Worm (Caenorhabditis elegans): ENCODE data around the gene C35A5.11.

The C35A5.11 gene

ce11 chrV:10503011-10503410 is at the start of gene C35A5.11:
TSS of gene C35A5.11 (minus strand) at chrV:10503111.
- TF ChIP-seq scrt-1 (GFP tag; IDR thresholded peaks at IDR 0.05), result no peak
- TF ChIP-seq F13C5.2 (tag; optimal IDR thresholded peaks at IDR 0.05), result no peak
- TF ChIP-seq sea-1 (GFP tag; conservative IDR thresholded peaks at IDR 0.05), result no peak
- no peak for TF ChIP-seq pes-1 (GFP tag; IDR thresholded peaks at IDR 0.05)
- no peak for TF ChIP-seq tra-4 (tag; optimal IDR thresholded peaks at IDR 0.05)
- TF ChIP-seq aly-1 (tag; optimal IDR thresholded peaks at IDR 0.05), result no peak
- TF ChIP-seq hmg-4 (GFP tag; optimal IDR thresholded peaks at IDR 0.05), result no peak
- no peak for TF ChIP-seq tbx-37 (GFP tag; conservative IDR thresholded peaks at IDR 0.05)
- no peak for TF ChIP-seq tbx-11 (GFP tag; IDR thresholded peaks at IDR 0.05)
- TF ChIP-seq ceh-13 (GFP tag; optimal IDR thresholded peaks at IDR 0.05), result no peak

- TF ChIP-seq ama-1 (optimal IDR thresholded peaks at IDR 0.05) (no peak), tra-4 (tag; optimal IDR thresholded peaks at IDR 0.05) (no peak), scrt-1 (GFP tag; IDR thresholded peaks at IDR 0.05) (no peak), pes-1 (GFP tag; IDR thresholded peaks at IDR 0.05) (no peak), aly-1 (tag; optimal IDR thresholded peaks at IDR 0.05) (no peak)
Observed at ce11 chrV:10549717-10550116, 46.8 kb upstream of the C35A5.11 start, which contains the start of gene F32G8.2. TSS of gene F32G8.2 (plus strand) at chrV:10550017.

ce11 chrV:10548981-10549380 is 46.1 kb upstream of the C35A5.11 start, which contains the start of gene srd-34:
TSS of gene srd-34 (minus strand) at chrV:10549081.
- TF ChIP-seq ceh-13 (GFP tag; optimal IDR thresholded peaks at IDR 0.05), result no peak
- TF ChIP-seq flt-1 (GFP tag; IDR thresholded peaks at IDR 0.05), result no peak
- no peak for TF ChIP-seq ets-7 (tag; optimal IDR thresholded peaks at IDR 0.05)
- no peak for TF ChIP-seq ceh-36 (tag; optimal IDR thresholded peaks at IDR 0.05)
- no peak for TF ChIP-seq tbx-37 (GFP tag; conservative IDR thresholded peaks at IDR 0.05)
- TF ChIP-seq ama-1 (optimal IDR thresholded peaks at IDR 0.05), result no peak
- TF ChIP-seq scrt-1 (GFP tag; IDR thresholded peaks at IDR 0.05), result no peak
- no peak for TF ChIP-seq tbx-11 (GFP tag; IDR thresholded peaks at IDR 0.05)
- no peak for TF ChIP-seq pes-1 (GFP tag; IDR thresholded peaks at IDR 0.05)
- TF ChIP-seq hmg-4 (GFP tag; optimal IDR thresholded peaks at IDR 0.05), result no peak
- no peak for TF ChIP-seq hmbx-1 (tag; optimal IDR thresholded peaks at IDR 0.05)
- TF ChIP-seq hnd-1 (tag; optimal IDR thresholded peaks at IDR 0.05), result no peak
- no peak for TF ChIP-seq F13C5.2 (tag; optimal IDR thresholded peaks at IDR 0.05)
- no peak for TF ChIP-seq aly-1 (tag; optimal IDR thresholded peaks at IDR 0.05)
- no peak for TF ChIP-seq sea-1 (GFP tag; conservative IDR thresholded peaks at IDR 0.05)
- TF ChIP-seq B0310.2 (tag; optimal IDR thresholded peaks at IDR 0.05), result no peak
- TF ChIP-seq tra-4 (tag; optimal IDR thresholded peaks at IDR 0.05), result no peak

- no peak for TF ChIP-seq aly-1 (tag; optimal IDR thresholded peaks at IDR 0.05)
- TF ChIP-seq ceh-13 (GFP tag; optimal IDR thresholded peaks at IDR 0.05), result no peak
- no peak for TF ChIP-seq hnd-1 (tag; optimal IDR thresholded peaks at IDR 0.05)
- TF ChIP-seq scrt-1 (GFP tag; IDR thresholded peaks at IDR 0.05), result no peak
- no peak for TF ChIP-seq tra-4 (tag; optimal IDR thresholded peaks at IDR 0.05)
- TF ChIP-seq ama-1 (optimal IDR thresholded peaks at IDR 0.05), result no peak
- no peak for TF ChIP-seq hmbx-1 (tag; optimal IDR thresholded peaks at IDR 0.05)
- TF ChIP-seq hmg-4 (GFP tag; optimal IDR thresholded peaks at IDR 0.05), result no peak
- no peak for TF ChIP-seq tbx-37 (GFP tag; conservative IDR thresholded peaks at IDR 0.05)
- no peak for TF ChIP-seq B0310.2 (tag; optimal IDR thresholded peaks at IDR 0.05)
- no peak for TF ChIP-seq ceh-36 (tag; optimal IDR thresholded peaks at IDR 0.05)
- no peak for TF ChIP-seq pes-1 (GFP tag; IDR thresholded peaks at IDR 0.05)
- TF ChIP-seq sea-1 (GFP tag; conservative IDR thresholded peaks at IDR 0.05), result no peak
- no peak for TF ChIP-seq tbx-11 (GFP tag; IDR thresholded peaks at IDR 0.05)
Observed at ce11 chrV:10546749-10547148, 43.8 kb upstream of the C35A5.11 start, which contains the start of gene F25D1.5. TSS of gene F25D1.5 (minus strand) at chrV:10546783.

ce11 chrV:10540024-10540423 is 37.1 kb upstream of the C35A5.11 start, which contains the start of gene degt-1:
TSS of gene degt-1 (plus strand) at chrV:10540324.
- no peak for TF ChIP-seq sea-1 (GFP tag; conservative IDR thresholded peaks at IDR 0.05)

- TF ChIP-seq ceh-36 (tag; optimal IDR thresholded peaks at IDR 0.05), result no peak
- no peak for TF ChIP-seq B0310.2 (tag; optimal IDR thresholded peaks at IDR 0.05)
- no peak for TF ChIP-seq flt-1 (GFP tag; IDR thresholded peaks at IDR 0.05)
Observed at ce11 chrV:10539114-10539513, 36.2 kb upstream of the C35A5.11 start, which contains the start of gene F25D1.8. TSS of gene F25D1.8 (plus strand) at chrV:10539414.

ce11 chrV:10536808-10537207 is 33.9 kb upstream of the C35A5.11 start:
- TF ChIP-seq sea-1 (GFP tag; conservative IDR thresholded peaks at IDR 0.05) (no peak), F13C5.2 (tag; optimal IDR thresholded peaks at IDR 0.05) (peak; percentile 11), hmg-4 (GFP tag; optimal IDR thresholded peaks at IDR 0.05) (peak; percentile 50), aly-1 (tag; optimal IDR thresholded peaks at IDR 0.05) (no peak)

ce11 chrV:10536095-10536691 is 33.3 kb upstream of the C35A5.11 start, which contains the start of gene ppm-1.A:
TSS of gene ppm-1.A (minus strand) at chrV:10536388.
- no peak for TF ChIP-seq F13C5.2 (tag; optimal IDR thresholded peaks at IDR 0.05)
- no peak for TF ChIP-seq tbx-37 (GFP tag; conservative IDR thresholded peaks at IDR 0.05)
- no peak for TF ChIP-seq ama-1 (optimal IDR thresholded peaks at IDR 0.05)
- no peak for TF ChIP-seq flt-1 (GFP tag; IDR thresholded peaks at IDR 0.05)
- TF ChIP-seq scrt-1 (GFP tag; IDR thresholded peaks at IDR 0.05), result no peak
- no peak for TF ChIP-seq B0310.2 (tag; optimal IDR thresholded peaks at IDR 0.05)
- TF ChIP-seq ceh-36 (tag; optimal IDR thresholded peaks at IDR 0.05), result no peak
- TF ChIP-seq sea-1 (GFP tag; conservative IDR thresholded peaks at IDR 0.05), result no peak
- TF ChIP-seq ceh-13 (GFP tag; optimal IDR thresholded peaks at IDR 0.05), result no peak
- TF ChIP-seq tra-4 (tag; optimal IDR thresholded peaks at IDR 0.05), result no peak
- no peak for TF ChIP-seq tbx-11 (GFP tag; IDR thresholded peaks at IDR 0.05)
- TF ChIP-seq hmg-4 (GFP tag; optimal IDR thresholded peaks at IDR 0.05), result no peak
- TF ChIP-seq hnd-1 (tag; optimal IDR thresholded peaks at IDR 0.05), result no peak
- no peak for TF ChIP-seq ets-7 (tag; optimal IDR thresholded peaks at IDR 0.05)
- no peak for TF ChIP-seq pes-1 (GFP tag; IDR thresholded peaks at IDR 0.05)
- no peak for TF ChIP-seq hmbx-1 (tag; optimal IDR thresholded peaks at IDR 0.05)
- no peak for TF ChIP-seq aly-1 (tag; optimal IDR thresholded peaks at IDR 0.05)

All from whole organism, early embryonic.